Worm (Caenorhabditis elegans): ENCODE data around the gene osm-6.

osm-6 gene

ce11 chrV:11927346-11927745, at the start of gene osm-6:
osm-6 (minus strand) TSS chrV:11927446.
- TF ChIP-seq med-1 (GFP tag; optimal IDR thresholded peaks at IDR 0.05; ENCODE audit: insufficient read depth), result no peak
- TF ChIP-seq T22C8.4 (GFP tag; IDR thresholded peaks at IDR 0.05), result no peak
- no peak for TF ChIP-seq ztf-29 (GFP tag; IDR thresholded peaks at IDR 0.05)
- no peak for TF ChIP-seq ztf-23 (GFP tag; IDR thresholded peaks at IDR 0.05)
- no peak for TF ChIP-seq ref-1 (GFP tag; conservative IDR thresholded peaks at IDR 0.05)
- no peak for TF ChIP-seq cog-1 (tag; optimal IDR thresholded peaks at IDR 0.05)
- no peak for TF ChIP-seq klf-2 (GFP tag; conservative IDR thresholded peaks at IDR 0.05)
- no peak for TF ChIP-seq tab-1 (GFP tag; IDR thresholded peaks at IDR 0.05)
- no peak for TF ChIP-seq flt-1 (GFP tag; IDR thresholded peaks at IDR 0.05)

ce11 chrV:11976734-11977133, 49.5 kb upstream of the osm-6 start:
- TF ChIP-seq med-1 (GFP tag; optimal IDR thresholded peaks at IDR 0.05; ENCODE audit: insufficient read depth) (no peak), ztf-23 (GFP tag; IDR thresholded peaks at IDR 0.05) (no peak), tab-1 (GFP tag; IDR thresholded peaks at IDR 0.05) (no peak), cog-1 (tag; optimal IDR thresholded peaks at IDR 0.05) (no peak), ztf-29 (GFP tag; IDR thresholded peaks at IDR 0.05) (no peak), flt-1 (GFP tag; IDR thresholded peaks at IDR 0.05) (no peak), T22C8.4 (GFP tag; IDR thresholded peaks at IDR 0.05) (no peak), klf-2 (GFP tag; conservative IDR thresholded peaks at IDR 0.05) (no peak), ref-1 (GFP tag; conservative IDR thresholded peaks at IDR 0.05) (no peak)

- TF ChIP-seq T22C8.4 (GFP tag; IDR thresholded peaks at IDR 0.05) (no peak), ztf-23 (GFP tag; IDR thresholded peaks at IDR 0.05) (no peak), ztf-29 (GFP tag; IDR thresholded peaks at IDR 0.05) (no peak), cog-1 (tag; optimal IDR thresholded peaks at IDR 0.05) (no peak), ref-1 (GFP tag; conservative IDR thresholded peaks at IDR 0.05) (no peak), med-1 (GFP tag; optimal IDR thresholded peaks at IDR 0.05; ENCODE audit: insufficient read depth) (no peak), tab-1 (GFP tag; IDR thresholded peaks at IDR 0.05) (no peak), flt-1 (GFP tag; IDR thresholded peaks at IDR 0.05) (no peak), klf-2 (GFP tag; conservative IDR thresholded peaks at IDR 0.05) (no peak)
These were observed 48.0 kb upstream of the osm-6 start, which contains the start of gene cpr-1 for ce11 chrV:11975233-11975632. cpr-1 (plus strand) TSS chrV:11975551.

- TF ChIP-seq ztf-23 (GFP tag; IDR thresholded peaks at IDR 0.05), result no peak
- no peak for TF ChIP-seq flt-1 (GFP tag; IDR thresholded peaks at IDR 0.05)
- no peak for TF ChIP-seq cog-1 (tag; optimal IDR thresholded peaks at IDR 0.05)
- TF ChIP-seq klf-2 (GFP tag; conservative IDR thresholded peaks at IDR 0.05), result no peak
- TF ChIP-seq T22C8.4 (GFP tag; IDR thresholded peaks at IDR 0.05), result no peak
- TF ChIP-seq med-1 (GFP tag; optimal IDR thresholded peaks at IDR 0.05; ENCODE audit: insufficient read depth), result no peak
- no peak for TF ChIP-seq ztf-29 (GFP tag; IDR thresholded peaks at IDR 0.05)
These were observed 37.5 kb upstream of the osm-6 start, which contains the start of gene F58H1.7 for ce11 chrV:11964723-11965122. F58H1.7 (minus strand) TSS chrV:11964823.

- TF ChIP-seq cog-1 (tag; optimal IDR thresholded peaks at IDR 0.05) (no peak), klf-2 (GFP tag; conservative IDR thresholded peaks at IDR 0.05) (no peak)
These were observed 33.6 kb upstream of the osm-6 start for ce11 chrV:11960831-11961190.

ce11 chrV:11960084-11960830, 33.0 kb upstream of the osm-6 start:
- no peak for TF ChIP-seq med-1 (GFP tag; optimal IDR thresholded peaks at IDR 0.05; ENCODE audit: insufficient read depth)

- no peak for TF ChIP-seq tab-1 (GFP tag; IDR thresholded peaks at IDR 0.05)
- no peak for TF ChIP-seq cog-1 (tag; optimal IDR thresholded peaks at IDR 0.05)
- TF ChIP-seq klf-2 (GFP tag; conservative IDR thresholded peaks at IDR 0.05), result no peak
- no peak for TF ChIP-seq ztf-23 (GFP tag; IDR thresholded peaks at IDR 0.05)
- TF ChIP-seq flt-1 (GFP tag; IDR thresholded peaks at IDR 0.05), result no peak
- TF ChIP-seq T22C8.4 (GFP tag; IDR thresholded peaks at IDR 0.05), result no peak
- no peak for TF ChIP-seq ref-1 (GFP tag; conservative IDR thresholded peaks at IDR 0.05)
- TF ChIP-seq ztf-29 (GFP tag; IDR thresholded peaks at IDR 0.05), result no peak
- TF ChIP-seq med-1 (GFP tag; optimal IDR thresholded peaks at IDR 0.05; ENCODE audit: insufficient read depth), result no peak
These were observed 31.4 kb upstream of the osm-6 start, which contains the start of gene F58H1.5 for ce11 chrV:11958343-11959291. F58H1.5 (plus strand) TSS chrV:11958393.

ce11 chrV:11955617-11956016, 28.4 kb upstream of the osm-6 start:
- TF ChIP-seq cog-1 (tag; optimal IDR thresholded peaks at IDR 0.05) (no peak), flt-1 (GFP tag; IDR thresholded peaks at IDR 0.05) (peak; percentile 39; the same call in 1 of the 2 replicates), ztf-23 (GFP tag; IDR thresholded peaks at IDR 0.05) (no peak)

- no peak for TF ChIP-seq T22C8.4 (GFP tag; IDR thresholded peaks at IDR 0.05)
- TF ChIP-seq tab-1 (GFP tag; IDR thresholded peaks at IDR 0.05), result no peak
- TF ChIP-seq med-1 (GFP tag; optimal IDR thresholded peaks at IDR 0.05; ENCODE audit: insufficient read depth), result no peak
These were observed 26.4 kb upstream of the osm-6 start for ce11 chrV:11953621-11954020.

ce11 chrV:11952854-11953447, 25.7 kb upstream of the osm-6 start:
- no peak for TF ChIP-seq T22C8.4 (GFP tag; IDR thresholded peaks at IDR 0.05)
- no peak for TF ChIP-seq ztf-23 (GFP tag; IDR thresholded peaks at IDR 0.05)
- no peak for TF ChIP-seq ztf-29 (GFP tag; IDR thresholded peaks at IDR 0.05)
- no peak for TF ChIP-seq flt-1 (GFP tag; IDR thresholded peaks at IDR 0.05)
- TF ChIP-seq tab-1 (GFP tag; IDR thresholded peaks at IDR 0.05), result no peak
- no peak for TF ChIP-seq cog-1 (tag; optimal IDR thresholded peaks at IDR 0.05)
- no peak for TF ChIP-seq med-1 (GFP tag; optimal IDR thresholded peaks at IDR 0.05; ENCODE audit: insufficient read depth)
- TF ChIP-seq klf-2 (GFP tag; conservative IDR thresholded peaks at IDR 0.05), result no peak
- no peak for TF ChIP-seq ref-1 (GFP tag; conservative IDR thresholded peaks at IDR 0.05)

Measured in whole organism, midembryonic.